Fruit fly (Drosophila melanogaster): Measurements from ENCODE around the gene CG13051.

Gene CG13051

DNA sequence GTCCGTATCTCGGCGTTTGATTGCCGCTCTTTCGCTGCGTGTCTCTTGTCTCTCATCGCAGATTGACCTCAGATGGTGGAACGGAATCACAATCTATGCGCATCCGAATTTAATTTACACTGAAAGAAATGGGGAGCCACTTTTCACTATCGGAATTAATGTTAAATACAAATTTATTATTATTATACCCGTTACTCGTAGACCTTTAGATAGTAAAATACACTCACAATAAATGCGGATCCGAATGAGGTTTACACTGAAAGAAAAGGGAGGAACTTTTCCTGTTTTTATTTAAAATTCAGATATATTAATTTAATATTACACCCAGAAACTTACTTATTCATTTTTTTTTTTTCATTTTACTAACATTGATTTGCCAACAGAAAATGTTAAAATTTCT is 24.2 kb upstream of the CG13051 start (continued):
- TF ChIP-seq CG31627 (GFP tag; optimal IDR thresholded peaks at IDR 0.05) (no peak), fkh (GFP tag; optimal IDR thresholded peaks at IDR 0.05) (no peak), pdm3 (GFP tag; optimal IDR thresholded peaks at IDR 0.05) (peak; percentile 10), Sox14 (GFP tag; optimal IDR thresholded peaks at IDR 0.05) (no peak), CG10631 (GFP tag; optimal IDR thresholded peaks at IDR 0.05) (peak; percentile 33), eg (GFP tag; IDR thresholded peaks at IDR 0.05) (peak; percentile 14; the same call in 1 of the 3 replicates), Blimp-1 (GFP tag; optimal IDR thresholded peaks at IDR 0.05) (no peak), CG34406 (GFP tag; optimal IDR thresholded peaks at IDR 0.05) (peak; percentile 5), Lpt (GFP tag; optimal IDR thresholded peaks at IDR 0.05) (no peak), dsx (GFP tag; optimal IDR thresholded peaks at IDR 0.05; ENCODE audit: poor library complexity, severe bottlenecking) (no peak), CG7368 (GFP tag; optimal IDR thresholded peaks at IDR 0.05) (no peak), CG8119 (GFP tag; IDR thresholded peaks at IDR 0.05) (peak; percentile 46; the same call in 1 of the 3 replicates), CG6276 (GFP tag; optimal IDR thresholded peaks at IDR 0.05) (no peak), OdsH (GFP tag; optimal IDR thresholded peaks at IDR 0.05) (peak; percentile 26), Sox102F (GFP tag; optimal IDR thresholded peaks at IDR 0.05) (no peak), lz (GFP tag; optimal IDR thresholded peaks at IDR 0.05) (no peak), vri (GFP tag; optimal IDR thresholded peaks at IDR 0.05) (no peak), svp (GFP tag) (no peak), CG9139 (GFP tag; optimal IDR thresholded peaks at IDR 0.05) (no peak), CG10669 (GFP tag; optimal IDR thresholded peaks at IDR 0.05) (peak; percentile 4), CG8319 (GFP tag; optimal IDR thresholded peaks at IDR 0.05) (no peak), Eip78C (GFP tag) (peak; percentile 73), fd59A (GFP tag; optimal IDR thresholded peaks at IDR 0.05) (no peak), Ets21C (GFP tag; optimal IDR thresholded peaks at IDR 0.05) (no peak), esn (GFP tag; optimal IDR thresholded peaks at IDR 0.05) (no peak), Hr38 (GFP tag; optimal IDR thresholded peaks at IDR 0.05) (no peak), cyc (GFP tag; optimal IDR thresholded peaks at IDR 0.05) (no peak), CG8632 (GFP tag; optimal IDR thresholded peaks at IDR 0.05) (no peak)

DNA sequence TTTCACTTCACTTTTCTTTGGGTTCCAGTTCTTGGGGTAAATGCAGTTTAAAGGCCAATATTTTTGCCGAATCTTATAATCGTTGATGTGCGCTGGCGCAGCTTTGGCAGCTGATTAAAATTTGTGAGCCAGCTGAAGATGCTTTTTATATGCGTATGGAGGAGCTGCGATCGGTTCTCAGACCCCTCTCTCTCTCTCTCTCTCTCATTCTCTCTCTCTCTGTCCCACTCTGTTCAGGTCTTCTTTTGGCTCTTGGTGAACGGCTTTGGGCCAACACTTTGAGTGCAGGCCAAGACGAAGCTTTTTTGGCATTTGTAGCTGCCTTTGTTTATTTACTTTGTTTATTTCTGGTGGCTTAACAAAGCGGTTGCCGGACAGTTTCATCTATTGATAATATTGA is 23.4 kb upstream of the CG13051 start, which contains the start of gene CG13046:
Gene CG13046 (minus strand): TSS at position 101 of the 400 bp plus-strand sequence.
- no peak for TF ChIP-seq lz (GFP tag; optimal IDR thresholded peaks at IDR 0.05)
- TF ChIP-seq esn (GFP tag; optimal IDR thresholded peaks at IDR 0.05) = no peak
- TF ChIP-seq CG8319 (GFP tag; optimal IDR thresholded peaks at IDR 0.05) = no peak
- TF ChIP-seq achi (GFP tag; optimal IDR thresholded peaks at IDR 0.05) = no peak
- TF ChIP-seq CG1621 (tag; optimal IDR thresholded peaks at IDR 0.05) = no peak
- no peak for TF ChIP-seq vri (GFP tag; optimal IDR thresholded peaks at IDR 0.05)
- TF ChIP-seq fd85E (GFP tag; optimal IDR thresholded peaks at IDR 0.05) = no peak
- TF ChIP-seq Lpt (GFP tag; optimal IDR thresholded peaks at IDR 0.05) = no peak
- no peak for TF ChIP-seq Hr4 (GFP tag; optimal IDR thresholded peaks at IDR 0.05)
- no peak for TF ChIP-seq OdsH (GFP tag; optimal IDR thresholded peaks at IDR 0.05)
- no peak for TF ChIP-seq Sox14 (GFP tag; optimal IDR thresholded peaks at IDR 0.05)
- TF ChIP-seq CG7368 (GFP tag; optimal IDR thresholded peaks at IDR 0.05) = no peak
- no peak for TF ChIP-seq CG10631 (GFP tag; optimal IDR thresholded peaks at IDR 0.05)
- TF ChIP-seq Sox102F (GFP tag; optimal IDR thresholded peaks at IDR 0.05) = no peak
- no peak for TF ChIP-seq pdm3 (GFP tag; optimal IDR thresholded peaks at IDR 0.05)
- no peak for TF ChIP-seq CG9139 (GFP tag; optimal IDR thresholded peaks at IDR 0.05)

DNA sequence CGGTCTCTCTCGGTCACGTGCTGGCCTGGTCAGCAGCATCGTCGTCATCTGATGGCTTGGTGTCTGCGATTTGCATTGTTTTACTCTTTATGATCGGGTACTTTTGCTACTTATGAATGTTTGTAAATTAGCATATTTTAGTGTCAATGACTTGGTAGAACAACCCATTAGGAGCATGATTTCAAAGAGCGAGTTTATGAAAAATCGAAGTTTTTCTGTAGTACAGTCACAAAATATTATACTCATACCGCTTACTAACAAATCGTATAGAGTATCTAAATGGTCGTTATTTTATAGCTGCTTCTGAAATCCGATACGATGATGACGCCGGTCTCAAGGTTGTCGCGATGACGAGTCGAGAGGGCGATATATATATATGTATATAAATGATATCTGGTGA is 21.4 kb upstream of the CG13051 start:
- TF ChIP-seq CG6276 (GFP tag; optimal IDR thresholded peaks at IDR 0.05) = no peak
- peak; percentile 43 for TF ChIP-seq CG7368 (GFP tag; optimal IDR thresholded peaks at IDR 0.05)
- TF ChIP-seq dsx (GFP tag; optimal IDR thresholded peaks at IDR 0.05; ENCODE audit: poor library complexity, severe bottlenecking) = peak; percentile 77
- peak; percentile 46 for TF ChIP-seq OdsH (GFP tag; optimal IDR thresholded peaks at IDR 0.05)
- peak; percentile 44; the same call in 1 of the 3 replicates for TF ChIP-seq CG6163 (GFP tag; IDR thresholded peaks at IDR 0.05)
- TF ChIP-seq Smox (GFP tag; optimal IDR thresholded peaks at IDR 0.05) = peak; percentile 10
- peak; percentile 24 for TF ChIP-seq lz (GFP tag; optimal IDR thresholded peaks at IDR 0.05)
- no peak for TF ChIP-seq Eip93F (GFP tag; optimal IDR thresholded peaks at IDR 0.05)
- TF ChIP-seq CG11762 (GFP tag; optimal IDR thresholded peaks at IDR 0.05; ENCODE audit: insufficient read depth) = peak; percentile 8
- TF ChIP-seq CG10669 (GFP tag; optimal IDR thresholded peaks at IDR 0.05) = peak; percentile 85
- TF ChIP-seq Gug (GFP tag; IDR thresholded peaks at IDR 0.05) = no peak
- peak; percentile 64 for TF ChIP-seq CG6792 (GFP tag; optimal IDR thresholded peaks at IDR 0.05)
- peak; percentile 3 for TF ChIP-seq cyc (GFP tag; optimal IDR thresholded peaks at IDR 0.05)
- TF ChIP-seq pdm3 (GFP tag; optimal IDR thresholded peaks at IDR 0.05) = peak; percentile 64
- TF ChIP-seq eg (GFP tag; IDR thresholded peaks at IDR 0.05) = no peak
- no peak for TF ChIP-seq Blimp-1 (GFP tag; optimal IDR thresholded peaks at IDR 0.05)
- peak; percentile 64 for TF ChIP-seq acj6 (GFP tag; optimal IDR thresholded peaks at IDR 0.05)
- peak; percentile 85 for TF ChIP-seq CG3032 (tag; optimal IDR thresholded peaks at IDR 0.05)
- peak; percentile 19 for TF ChIP-seq Met (GFP tag; optimal IDR thresholded peaks at IDR 0.05)
- TF ChIP-seq salr (GFP tag; optimal IDR thresholded peaks at IDR 0.05) = peak in 1 of 2 experiments; percentile 56
- peak; percentile 4 for TF ChIP-seq CG31627 (GFP tag; optimal IDR thresholded peaks at IDR 0.05)
- TF ChIP-seq fkh (GFP tag; optimal IDR thresholded peaks at IDR 0.05) = no peak
- peak; percentile 17 for TF ChIP-seq CG11902 (GFP tag; optimal IDR thresholded peaks at IDR 0.05)
- TF ChIP-seq CG4318 (GFP tag; optimal IDR thresholded peaks at IDR 0.05) = no peak
- TF ChIP-seq vri (GFP tag; optimal IDR thresholded peaks at IDR 0.05) = peak; percentile 13
- TF ChIP-seq dac (GFP tag; optimal IDR thresholded peaks at IDR 0.05) = no peak
- peak; percentile 35 for TF ChIP-seq topi (GFP tag; optimal IDR thresholded peaks at IDR 0.05)

Data from whole organism, prepupa.